Worm (Caenorhabditis elegans): ENCODE results near the gene piga-1.

DNA sequence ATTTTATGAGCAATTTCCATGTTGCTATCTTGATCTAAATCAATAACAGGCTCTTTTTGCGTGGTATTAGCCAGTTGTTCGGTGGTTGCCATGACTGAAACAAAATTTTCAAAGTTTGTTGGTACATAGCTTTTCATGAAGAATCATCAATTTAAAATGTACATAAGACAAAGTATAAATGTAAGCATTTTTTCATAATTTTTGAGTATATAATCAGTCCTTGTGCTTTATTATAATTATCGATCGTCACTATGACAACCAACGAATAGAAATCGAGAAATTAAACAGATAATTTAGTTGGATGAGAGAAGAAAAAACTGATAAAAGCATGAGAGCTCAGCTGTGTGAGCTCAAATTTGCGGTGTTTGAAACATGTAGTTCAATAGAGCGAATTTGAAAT lies 39.6 kb downstream of the piga-1 start, which contains the start of gene T22C8.3:
- TF ChIP-seq tab-1 (GFP tag; IDR thresholded peaks at IDR 0.05) (no peak), ztf-29 (GFP tag; IDR thresholded peaks at IDR 0.05) (no peak), flt-1 (GFP tag; IDR thresholded peaks at IDR 0.05) (no peak), med-1 (GFP tag; optimal IDR thresholded peaks at IDR 0.05; ENCODE audit: insufficient read depth) (no peak), T22C8.4 (GFP tag; IDR thresholded peaks at IDR 0.05) (no peak), ztf-23 (GFP tag; IDR thresholded peaks at IDR 0.05) (no peak), ref-1 (GFP tag; conservative IDR thresholded peaks at IDR 0.05) (no peak), klf-2 (GFP tag; conservative IDR thresholded peaks at IDR 0.05) (no peak)
